Worm (Caenorhabditis elegans): ENCODE results near the gene srx-32.

ce11 chrV:797241-797640 lies 23.3 kb downstream of the srx-32 start:
- TF ChIP-seq unc-39 (tag; optimal IDR thresholded peaks at IDR 0.05) (no peak), nhr-12 (tag; optimal IDR thresholded peaks at IDR 0.05) (no peak), ceh-39 (tag; optimal IDR thresholded peaks at IDR 0.05) (no peak), flh-1 (GFP tag; optimal IDR thresholded peaks at IDR 0.05) (no peak), nhr-2 (tag; optimal IDR thresholded peaks at IDR 0.05) (no peak), lsy-2 (tag; optimal IDR thresholded peaks at IDR 0.05) (no peak), elt-1 (tag; optimal IDR thresholded peaks at IDR 0.05; ENCODE audit: borderline replicate concordance, insufficient read depth) (no peak), blmp-1 (tag; optimal IDR thresholded peaks at IDR 0.05) (no peak), nhr-28 (tag; optimal IDR thresholded peaks at IDR 0.05) (no peak), lin-13 (tag; optimal IDR thresholded peaks at IDR 0.05) (no peak), ces-1 (GFP tag; optimal IDR thresholded peaks at IDR 0.05) (no peak)

Measured in whole organism, mixed stage, embryonic.